Worm (Caenorhabditis elegans) whole organism, early embryonic: ENCODE measurements around the gene C28H8.8.

ENCODE experiments used
- B0310.2 ChIP-seq: sonication (generic microtip); optimal IDR thresholded peaks from 2 replicates; lab custom pipeline; 2016; ENCODE audit warnings: mild to moderate bottlenecking, missing genetic modification characterization, missing compliant biosample characterization
- F13C5.2 ChIP-seq: sonication (generic microtip); optimal IDR thresholded peaks from 2 replicates; lab custom pipeline; 2017; ENCODE audit warnings: mild to moderate bottlenecking, missing genetic modification characterization, inconsistent platforms, missing compliant biosample characterization
- aly-1 ChIP-seq: sonication (generic microtip); optimal IDR thresholded peaks from 2 replicates; lab custom pipeline; 2016; ENCODE audit warnings: missing genetic modification characterization, missing compliant biosample characterization
- ama-1 ChIP-seq: fragments of 150-350 bp; optimal IDR thresholded peaks from 2 replicates; lab custom pipeline; 2014
- ceh-13 ChIP-seq: fragments of 200-800 bp; sonication (Bioruptor generic); optimal IDR thresholded peaks from 2 replicates; lab custom pipeline; 2018; ENCODE audit warnings: mild to moderate bottlenecking, missing genetic modification characterization, missing compliant biosample characterization
- ceh-36 ChIP-seq: sonication (generic microtip); optimal IDR thresholded peaks from 2 replicates; lab custom pipeline; 2016; ENCODE audit warnings: missing genetic modification characterization, inconsistent platforms, missing compliant biosample characterization
- ets-7 ChIP-seq: sonication (generic microtip); optimal IDR thresholded peaks from 2 replicates; lab custom pipeline; 2016; ENCODE audit warnings: missing genotype, missing genetic modification characterization, missing compliant biosample characterization
- flt-1 ChIP-seq: fragments of 200-800 bp; sonication (Bioruptor generic); IDR thresholded peaks from 2 replicates; pipeline ENCODE4 v1.3.6; 2022; ENCODE audit warnings: missing genetic modification characterization, missing compliant biosample characterization
- hmbx-1 ChIP-seq: sonication (generic microtip); optimal IDR thresholded peaks from 2 replicates; lab custom pipeline; 2016; ENCODE audit warnings: mild to moderate bottlenecking, missing genetic modification characterization, missing compliant biosample characterization
- hmg-4 ChIP-seq: fragments of 200-800 bp; sonication (Bioruptor generic); optimal IDR thresholded peaks from 2 replicates; lab custom pipeline; 2018; ENCODE audit warnings: mild to moderate bottlenecking, missing genetic modification characterization, missing compliant biosample characterization
- hnd-1 ChIP-seq: sonication (generic microtip); optimal IDR thresholded peaks from 2 replicates; lab custom pipeline; 2016; ENCODE audit warnings: missing genetic modification characterization, missing compliant biosample characterization
- pes-1 ChIP-seq: fragments of 200-800 bp; sonication (Bioruptor generic); IDR thresholded peaks from 2 replicates; pipeline ENCODE4 v1.3.6; 2022; ENCODE audit warnings: missing genetic modification reagents, missing genetic modification characterization, missing compliant biosample characterization
- scrt-1 ChIP-seq: fragments of 200-800 bp; sonication (Bioruptor generic); IDR thresholded peaks from 2 replicates; pipeline ENCODE4 v1.3.6; 2022; ENCODE audit warnings: missing genetic modification characterization, missing compliant biosample characterization
- sea-1 ChIP-seq: fragments of 200-800 bp; sonication (Bioruptor generic); conservative IDR thresholded peaks from 2 replicates; pipeline ENCODE4 v1.3.6; 2022; ENCODE audit warnings: missing genetic modification characterization, missing compliant biosample characterization
- tbx-11 ChIP-seq: fragments of 200-800 bp; sonication (Bioruptor generic); IDR thresholded peaks from 2 replicates; pipeline ENCODE4 v1.3.6; 2022; ENCODE audit warnings: missing genetic modification characterization, missing compliant biosample characterization
- tbx-37 ChIP-seq: fragments of 200-800 bp; sonication (Bioruptor generic); conservative IDR thresholded peaks from 2 replicates; pipeline ENCODE4 v1.3.6; 2022; ENCODE audit warnings: missing genetic modification reagents, missing genetic modification characterization, missing compliant biosample characterization
- tra-4 ChIP-seq: sonication (generic microtip); optimal IDR thresholded peaks from 2 replicates; lab custom pipeline; 2017; ENCODE audit warnings: missing genetic modification characterization, missing compliant biosample characterization

Gene C28H8.8

DNA sequence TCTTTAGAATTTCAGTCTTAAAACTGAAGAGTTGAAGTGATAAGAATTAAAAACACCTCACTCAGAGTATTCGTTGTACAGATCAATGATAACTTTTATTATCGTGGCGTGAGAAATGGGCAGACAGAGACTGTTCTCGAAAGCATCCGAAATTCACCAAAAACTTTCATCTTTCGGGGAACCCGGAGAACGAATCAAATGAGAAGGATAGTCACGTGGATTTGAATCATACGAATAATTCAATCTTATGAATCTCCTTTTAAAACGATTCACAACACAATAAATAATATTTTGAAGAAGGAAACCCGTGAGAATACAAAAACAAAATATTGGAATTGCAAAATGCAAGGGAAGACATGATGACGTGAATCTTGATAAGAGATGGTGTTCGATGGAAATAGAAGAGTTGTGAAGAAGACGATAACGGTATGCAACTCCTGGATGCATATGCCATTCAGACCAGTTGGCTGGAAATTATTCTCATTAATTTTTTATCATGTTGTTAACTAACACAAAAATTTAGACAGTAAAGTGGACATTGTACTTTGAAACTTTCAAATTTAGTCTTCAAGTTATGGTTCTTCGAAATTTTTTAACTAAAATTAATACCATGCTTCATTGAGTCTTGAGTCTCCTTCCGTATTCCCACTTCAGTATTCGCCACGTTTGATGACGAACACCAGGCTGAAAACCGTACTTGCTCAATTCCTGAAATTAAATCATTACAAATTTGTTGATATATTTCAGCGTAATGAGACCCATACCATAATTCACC, 11.5 kb downstream of the C28H8.8 start:
- TF ChIP-seq ceh-36 (tag; lab: Kevin White, UChicago), result no peak
- no peak for TF ChIP-seq tbx-11
- TF ChIP-seq flt-1 (GFP tag; lab: Robert Waterston, UW), result no peak
- no peak for TF ChIP-seq ets-7
- no peak for TF ChIP-seq ama-1
- TF ChIP-seq pes-1, result no peak
- TF ChIP-seq tra-4 (tag; lab: Kevin White, UChicago), result no peak
- TF ChIP-seq scrt-1 (GFP tag; lab: Robert Waterston, UW), result no peak
- TF ChIP-seq hnd-1, result no peak
- no peak for TF ChIP-seq tbx-37
- TF ChIP-seq F13C5.2 (tag; lab: Kevin White, UChicago), result no peak
- TF ChIP-seq aly-1 (tag; lab: Kevin White, UChicago), result no peak
- TF ChIP-seq B0310.2, result no peak
- no peak for TF ChIP-seq sea-1 (GFP tag; lab: Robert Waterston, UW)
- no peak for TF ChIP-seq hmbx-1
- TF ChIP-seq ceh-13 (GFP tag; lab: Kevin White, UChicago), result no peak
- TF ChIP-seq hmg-4 (GFP tag; lab: Kevin White, UChicago), result no peak

DNA sequence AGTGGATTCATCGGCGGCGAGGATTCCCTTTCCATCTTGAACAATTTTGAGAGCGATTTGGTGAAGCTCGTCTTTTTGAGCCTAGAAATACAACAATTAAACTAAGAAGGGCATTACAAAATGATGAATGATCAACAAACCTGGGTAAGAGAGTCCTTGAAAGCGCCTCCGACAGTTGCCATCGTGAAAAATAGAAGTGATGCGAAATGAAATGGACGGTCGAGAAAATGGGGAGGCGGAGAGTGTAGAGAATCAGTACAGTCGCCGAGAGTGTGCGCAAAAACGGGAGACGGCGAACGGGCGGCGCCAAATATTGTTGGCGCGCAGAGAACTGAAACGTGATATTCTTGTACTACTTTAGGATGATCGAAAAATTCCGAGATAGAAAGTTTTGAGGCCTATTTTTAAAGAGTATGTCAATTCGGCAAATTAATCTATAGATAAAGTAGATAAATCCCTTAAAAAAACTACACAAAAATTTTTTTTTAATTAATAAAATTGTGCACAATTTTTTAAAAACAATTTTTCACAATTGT, 12.4 kb downstream of the C28H8.8 start, which contains the start of gene aldo-2:
aldo-2 (minus strand) TSS at position 486 of the 536 bp plus-strand sequence.
- TF ChIP-seq F13C5.2 (tag; lab: Kevin White, UChicago) (no peak), ama-1 (no peak), scrt-1 (GFP tag; lab: Robert Waterston, UW) (no peak), tra-4 (tag; lab: Kevin White, UChicago) (no peak), aly-1 (tag; lab: Kevin White, UChicago) (no peak), ceh-13 (GFP tag; lab: Kevin White, UChicago) (no peak), ets-7 (no peak), pes-1 (no peak), B0310.2 (no peak), ceh-36 (tag; lab: Kevin White, UChicago) (no peak), hmbx-1 (no peak), flt-1 (GFP tag; lab: Robert Waterston, UW) (no peak), tbx-37 (no peak), hnd-1 (no peak), tbx-11 (no peak), hmg-4 (GFP tag; lab: Kevin White, UChicago) (no peak), sea-1 (GFP tag; lab: Robert Waterston, UW) (no peak)

DNA sequence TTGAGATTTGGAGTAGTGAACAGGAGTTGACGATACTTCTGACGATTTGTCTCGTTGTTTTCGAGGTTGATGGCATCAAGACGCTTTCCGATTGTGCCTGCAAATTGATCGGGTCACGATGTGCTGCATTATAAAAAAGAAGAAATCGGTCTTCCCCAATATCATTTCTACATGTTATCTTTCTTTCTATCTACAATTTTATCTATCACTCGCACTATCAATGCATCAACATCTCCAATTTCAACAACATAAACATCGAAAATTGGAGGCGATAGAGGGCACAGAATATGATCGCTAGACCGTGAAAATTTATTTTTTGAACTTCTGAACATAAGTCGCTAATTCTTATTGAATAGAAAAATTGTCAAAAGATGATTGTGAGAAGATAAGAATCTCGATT, 12.9 kb downstream of the C28H8.8 start:
- TF ChIP-seq tra-4 (tag; lab: Kevin White, UChicago), result no peak
- no peak for TF ChIP-seq tbx-37
- no peak for TF ChIP-seq ama-1
- no peak for TF ChIP-seq sea-1 (GFP tag; lab: Robert Waterston, UW)
- no peak for TF ChIP-seq scrt-1 (GFP tag; lab: Robert Waterston, UW)
- TF ChIP-seq B0310.2, result no peak
- no peak for TF ChIP-seq F13C5.2 (tag; lab: Kevin White, UChicago)
- TF ChIP-seq aly-1 (tag; lab: Kevin White, UChicago), result no peak
- TF ChIP-seq hnd-1, result no peak
- TF ChIP-seq flt-1 (GFP tag; lab: Robert Waterston, UW), result no peak
- no peak for TF ChIP-seq ceh-13 (GFP tag; lab: Kevin White, UChicago)
- TF ChIP-seq hmbx-1, result no peak
- no peak for TF ChIP-seq pes-1
- TF ChIP-seq ets-7, result no peak
- TF ChIP-seq ceh-36 (tag; lab: Kevin White, UChicago), result no peak
- no peak for TF ChIP-seq hmg-4 (GFP tag; lab: Kevin White, UChicago)
- TF ChIP-seq tbx-11, result no peak

DNA sequence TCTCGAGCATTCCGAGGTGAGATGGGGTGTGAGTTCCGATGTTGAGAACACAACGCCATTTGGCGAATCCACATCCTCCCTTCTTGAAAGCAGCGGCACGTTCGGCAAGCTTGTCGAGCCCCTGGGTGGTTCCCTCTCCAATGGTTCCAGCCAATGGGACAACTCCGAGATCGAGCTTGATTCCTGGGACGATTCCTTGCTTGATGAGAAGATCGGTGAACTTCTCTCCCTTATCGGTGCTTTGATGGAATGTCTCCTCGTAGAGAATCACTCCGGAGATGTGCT, 13.2 kb downstream of the C28H8.8 start:
- TF ChIP-seq aly-1 (tag; lab: Kevin White, UChicago), result no peak
- TF ChIP-seq sea-1 (GFP tag; lab: Robert Waterston, UW), result no peak
- TF ChIP-seq pes-1, result no peak
- no peak for TF ChIP-seq B0310.2
- no peak for TF ChIP-seq scrt-1 (GFP tag; lab: Robert Waterston, UW)
- no peak for TF ChIP-seq flt-1 (GFP tag; lab: Robert Waterston, UW)
- no peak for TF ChIP-seq hnd-1
- no peak for TF ChIP-seq tbx-11
- TF ChIP-seq ets-7, result no peak
- TF ChIP-seq hmbx-1, result no peak
- no peak for TF ChIP-seq ceh-36 (tag; lab: Kevin White, UChicago)
- no peak for TF ChIP-seq hmg-4 (GFP tag; lab: Kevin White, UChicago)
- no peak for TF ChIP-seq ceh-13 (GFP tag; lab: Kevin White, UChicago)
- no peak for TF ChIP-seq tbx-37
- no peak for TF ChIP-seq tra-4 (tag; lab: Kevin White, UChicago)
- TF ChIP-seq F13C5.2 (tag; lab: Kevin White, UChicago), result no peak
- no peak for TF ChIP-seq ama-1

DNA sequence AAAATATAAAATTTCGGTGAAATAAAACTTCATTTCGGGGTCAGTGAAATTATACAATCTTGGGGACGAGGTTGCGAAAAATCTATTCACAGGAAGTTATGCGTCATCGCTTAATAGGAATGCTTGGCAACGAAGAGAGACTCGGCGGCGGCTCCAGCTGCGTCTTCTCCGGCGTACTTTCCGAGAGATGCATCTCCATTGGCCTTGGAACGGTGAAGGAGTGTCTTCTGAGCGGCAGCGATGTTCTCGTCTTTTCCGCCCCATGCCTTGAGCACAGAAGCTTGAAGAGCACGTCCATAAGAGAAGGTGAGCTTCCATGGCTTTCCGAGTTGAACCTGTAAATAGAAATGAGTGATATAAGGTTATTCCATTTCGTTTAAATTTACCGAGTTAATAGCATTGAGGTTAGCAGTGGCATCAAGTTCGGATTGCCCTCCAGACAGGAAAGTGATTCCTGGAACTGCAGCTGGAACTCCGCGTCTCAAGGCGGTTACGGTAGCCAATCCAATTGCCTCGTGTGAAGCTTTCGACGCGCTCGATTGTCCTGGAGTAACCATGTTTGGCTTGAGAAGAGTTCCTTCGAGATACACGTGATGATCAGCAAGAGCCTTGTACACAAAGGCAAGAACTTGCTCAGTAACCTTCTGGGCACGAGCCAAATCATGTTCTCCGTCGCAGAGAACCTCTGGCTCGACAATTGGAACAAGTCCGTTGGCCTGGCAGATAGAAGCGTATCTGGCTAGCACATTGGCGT, 13.7 kb downstream of the C28H8.8 start:
- TF ChIP-seq ceh-36 (tag; lab: Kevin White, UChicago) (no peak), hnd-1 (no peak), F13C5.2 (tag; lab: Kevin White, UChicago) (no peak), hmg-4 (GFP tag; lab: Kevin White, UChicago) (no peak), ama-1 (no peak), tra-4 (tag; lab: Kevin White, UChicago) (no peak), scrt-1 (GFP tag; lab: Robert Waterston, UW) (no peak), flt-1 (GFP tag; lab: Robert Waterston, UW) (no peak), tbx-11 (no peak), ets-7 (no peak), B0310.2 (no peak), ceh-13 (GFP tag; lab: Kevin White, UChicago) (no peak), tbx-37 (no peak), sea-1 (GFP tag; lab: Robert Waterston, UW) (no peak)

DNA sequence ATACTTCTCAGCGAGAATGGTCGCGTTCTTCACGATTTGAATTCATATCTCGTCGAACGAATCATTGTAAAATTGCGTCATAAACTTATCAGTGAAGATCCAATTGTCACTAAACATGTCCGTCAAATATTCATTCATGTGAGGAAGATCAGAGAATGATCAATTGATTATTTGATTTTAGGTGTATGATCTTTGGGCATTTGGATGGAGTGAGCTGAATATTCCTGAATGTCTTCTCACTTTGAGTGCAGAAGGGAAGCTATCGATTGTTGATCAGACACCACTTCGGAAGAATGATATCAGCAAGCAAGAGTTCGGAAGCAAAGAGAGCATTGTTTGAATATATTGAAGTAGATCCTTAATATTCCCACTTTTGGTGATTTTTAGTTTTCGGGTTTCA, 14.3 kb downstream of the C28H8.8 start:
- TF ChIP-seq scrt-1 (GFP tag; lab: Robert Waterston, UW) (no peak), B0310.2 (no peak), pes-1 (no peak), F13C5.2 (tag; lab: Kevin White, UChicago) (no peak), flt-1 (GFP tag; lab: Robert Waterston, UW) (no peak), tbx-37 (no peak), aly-1 (tag; lab: Kevin White, UChicago) (no peak), hmg-4 (GFP tag; lab: Kevin White, UChicago) (no peak), ets-7 (no peak), ceh-13 (GFP tag; lab: Kevin White, UChicago) (no peak), ceh-36 (tag; lab: Kevin White, UChicago) (no peak), tbx-11 (no peak), tra-4 (tag; lab: Kevin White, UChicago) (no peak), ama-1 (no peak)
